Fruit fly (Drosophila melanogaster): ENCODE measurements around the gene loco.
A peak's percentile ranks its signal among the peaks of the same experiment; 100 is the strongest.

dm6 chr3R:22582981-22583380 is 56.2 kb downstream of the loco start, which contains the start of gene Dph5:
- TF ChIP-seq CG8478 (optimal IDR thresholded peaks at IDR 0.05): no peak
- TF ChIP-seq CTCF (optimal IDR thresholded peaks at IDR 0.05): peak in 1 of 2 experiments; percentile 26

All from S2 (cell line).